Fruit fly (Drosophila melanogaster): ENCODE data around the gene ImpL1.

ImpL1 gene

dm6 chr3L:13426573-13426972 is 44.0 kb downstream of the ImpL1 start, which contains the start of gene CG14105:
Gene CG14105 (minus strand): TSS chr3L:13426673.
- no peak for TF ChIP-seq usp (GFP tag; optimal IDR thresholded peaks at IDR 0.05)
- no peak for TF ChIP-seq CG8478 (optimal IDR thresholded peaks at IDR 0.05)
- no peak for TF ChIP-seq Dll (optimal IDR thresholded peaks at IDR 0.05)
- no peak for TF ChIP-seq psq (optimal IDR thresholded peaks at IDR 0.05)
- no peak for TF ChIP-seq pan (optimal IDR thresholded peaks at IDR 0.05)
- TF ChIP-seq EcR (GFP tag; optimal IDR thresholded peaks at IDR 0.05), result no peak

- TF ChIP-seq usp (GFP tag; optimal IDR thresholded peaks at IDR 0.05) (no peak), pan (optimal IDR thresholded peaks at IDR 0.05) (no peak)
Measured at dm6 chr3L:13430171-13430570, 47.6 kb downstream of the ImpL1 start.

- TF ChIP-seq Dll (optimal IDR thresholded peaks at IDR 0.05) (no peak), usp (GFP tag; optimal IDR thresholded peaks at IDR 0.05) (no peak), EcR (GFP tag; optimal IDR thresholded peaks at IDR 0.05) (no peak), pan (optimal IDR thresholded peaks at IDR 0.05) (no peak), psq (optimal IDR thresholded peaks at IDR 0.05) (no peak), CG8478 (optimal IDR thresholded peaks at IDR 0.05) (no peak)
Measured at dm6 chr3L:13432791-13433190, 50.2 kb downstream of the ImpL1 start.

- no peak for TF ChIP-seq CG8478 (optimal IDR thresholded peaks at IDR 0.05)
- TF ChIP-seq Dll (optimal IDR thresholded peaks at IDR 0.05), result no peak
- no peak for TF ChIP-seq EcR (GFP tag; optimal IDR thresholded peaks at IDR 0.05)
- no peak for TF ChIP-seq usp (GFP tag; optimal IDR thresholded peaks at IDR 0.05)
- no peak for TF ChIP-seq pan (optimal IDR thresholded peaks at IDR 0.05)
- TF ChIP-seq psq (optimal IDR thresholded peaks at IDR 0.05), result no peak
Measured at dm6 chr3L:13433522-13433921, 51.0 kb downstream of the ImpL1 start.
